Worm (Caenorhabditis elegans) whole organism, early embryonic: ENCODE measurements around the gene C18E9.5.

Experiments used
- B0310.2 ChIP-seq: sonication (generic microtip); optimal IDR thresholded peaks from 2 replicates; lab custom pipeline; 2016; ENCODE audit warnings: mild to moderate bottlenecking, missing genetic modification characterization, missing compliant biosample characterization
- flt-1 ChIP-seq: fragments of 200-800 bp; sonication (Bioruptor generic); IDR thresholded peaks from 2 replicates; pipeline ENCODE4 v1.3.6; 2022; ENCODE audit warnings: missing genetic modification characterization, missing compliant biosample characterization
- pes-1 ChIP-seq: fragments of 200-800 bp; sonication (Bioruptor generic); IDR thresholded peaks from 2 replicates; pipeline ENCODE4 v1.3.6; 2022; ENCODE audit warnings: missing genetic modification reagents, missing genetic modification characterization, missing compliant biosample characterization

DNA sequence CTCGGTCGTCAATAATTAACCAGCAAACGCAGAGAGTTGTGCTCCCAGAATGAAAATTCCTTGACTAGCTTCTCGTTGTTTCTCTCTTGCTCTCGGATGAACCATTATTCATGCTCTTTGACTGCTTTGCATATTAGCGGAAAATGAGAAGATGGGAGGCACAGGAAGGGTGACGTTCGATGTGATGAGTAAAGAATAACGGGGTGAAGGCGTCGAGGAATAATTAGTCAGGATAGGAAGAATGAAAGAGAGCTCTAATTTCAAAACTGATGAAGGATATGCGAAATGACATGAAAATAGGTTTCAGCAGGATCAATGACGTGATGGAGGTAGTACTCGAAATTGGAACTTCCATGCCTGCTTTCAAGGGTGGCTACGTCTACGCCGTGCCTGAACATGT, 18.5 kb upstream of the C18E9.5 start:
- no peak for TF ChIP-seq pes-1 (GFP tag; lab: Robert Waterston, UW)
- no peak for TF ChIP-seq B0310.2 (tag; lab: Kevin White, UChicago)
- TF ChIP-seq flt-1 (GFP tag; lab: Robert Waterston, UW): no peak
